Worm (Caenorhabditis elegans) whole organism, L4 larva: ENCODE measurements around the gene ptb-1.

Experiments
- D1046.2 ChIP-seq: fragments of 200-800 bp; sonication (Bioruptor generic); IDR thresholded peaks from 2 replicates; pipeline ENCODE4 v1.3.6; 2022; ENCODE audit warnings: missing genetic modification characterization, missing compliant biosample characterization
- F26F4.8 ChIP-seq: fragments of 200-800 bp; sonication (Bioruptor generic); conservative IDR thresholded peaks from 2 replicates; pipeline ENCODE4 v1.3.6; 2022; ENCODE audit warnings: missing genetic modification characterization, missing compliant biosample characterization
- T26A8.4 ChIP-seq: fragments of 200-800 bp; sonication (Bioruptor generic); IDR thresholded peaks from 2 replicates; pipeline ENCODE4 v1.3.6; 2022; ENCODE audit warnings: missing genetic modification characterization, missing compliant biosample characterization
- Y105C5A.15 ChIP-seq: fragments of 200-800 bp; sonication (Bioruptor generic); IDR thresholded peaks from 2 replicates; pipeline ENCODE4 v1.3.6; 2022; ENCODE audit warnings: missing genetic modification characterization, missing compliant biosample characterization
- Y48G9A.11 ChIP-seq: fragments of 200-800 bp; sonication (Bioruptor generic); IDR thresholded peaks from 2 replicates; pipeline ENCODE4 v1.3.6; 2022; ENCODE audit warnings: missing genetic modification reagents, missing genetic modification characterization, missing compliant biosample characterization
- Y5F2A.4 ChIP-seq: fragments of 200-800 bp; sonication (Bioruptor generic); optimal IDR thresholded peaks from 2 replicates; lab custom pipeline; 2018; ENCODE audit warnings: mild to moderate bottlenecking, missing genetic modification characterization, missing compliant biosample characterization
- aha-1 ChIP-seq: fragments of 150-350 bp; peaks from one replicate; lab custom pipeline; 2014; ENCODE audit warnings: missing biosample characterization, missing genetic modification characterization
- ama-1 ChIP-seq: fragments of 150-350 bp; optimal IDR thresholded peaks from 2 replicates; lab custom pipeline; 2014; ENCODE audit warnings: inconsistent platforms, mixed read lengths
- ceh-32 ChIP-seq: sonication (generic microtip); optimal IDR thresholded peaks from 2 replicates; lab custom pipeline; 2016; ENCODE audit warnings: mild to moderate bottlenecking, missing genetic modification characterization, missing compliant biosample characterization; ENCODE audit not compliant: poor library complexity
- cey-2 ChIP-seq: sonication (generic microtip); optimal IDR thresholded peaks from 3 replicates; lab custom pipeline; 2017; ENCODE audit warnings: missing genetic modification characterization, mild to moderate bottlenecking, missing compliant biosample characterization, antibody characterized with exemption, borderline replicate concordance; ENCODE audit not compliant: insufficient read depth
- ctbp-1 ChIP-seq: fragments of 200-800 bp; sonication (Bioruptor generic); IDR thresholded peaks from 2 replicates; pipeline ENCODE4 v1.3.6; 2022; ENCODE audit warnings: missing genetic modification reagents, missing genetic modification characterization, missing compliant biosample characterization
- daf-16 ChIP-seq, 3 experiments: sonication (generic microtip); optimal IDR thresholded peaks; 2 replicates each; lab custom pipeline; 2016 to 2017; ENCODE audit warnings: missing genetic modification characterization in 3 of 3, missing genetic modification reagents in 3 of 3, mild to moderate bottlenecking in 2 of 3, missing compliant biosample characterization in 2 of 3, missing biosample characterization in 1 of 3, moderate library complexity in 1 of 3
- dmd-6 ChIP-seq: fragments of 200-800 bp; sonication (Bioruptor generic); IDR thresholded peaks from 2 replicates; pipeline ENCODE4 v1.3.6; 2022; ENCODE audit warnings: missing genetic modification reagents, missing genetic modification characterization, missing compliant biosample characterization
- dve-1 ChIP-seq: sonication (generic microtip); optimal IDR thresholded peaks from 2 replicates; lab custom pipeline; 2017; ENCODE audit warnings: antibody characterized with exemption, mild to moderate bottlenecking, missing genetic modification characterization, missing compliant biosample characterization; ENCODE audit not compliant: insufficient read depth
- egl-43 ChIP-seq: fragments of 200-800 bp; sonication (Bioruptor generic); IDR thresholded peaks from 2 replicates; pipeline ENCODE4 v1.3.6; 2022; ENCODE audit warnings: missing genetic modification reagents, missing genetic modification characterization, missing compliant biosample characterization
- hlh-11 ChIP-seq: fragments of 200-800 bp; sonication (Bioruptor generic); optimal IDR thresholded peaks from 2 replicates; lab custom pipeline; 2018; ENCODE audit warnings: mild to moderate bottlenecking, missing genetic modification characterization, missing compliant biosample characterization
- lim-7 ChIP-seq: fragments of 200-800 bp; sonication (Bioruptor generic); IDR thresholded peaks from 2 replicates; pipeline ENCODE4 v1.3.6; 2022; ENCODE audit warnings: missing genetic modification characterization, missing compliant biosample characterization
- lin-1 ChIP-seq: fragments of 200-800 bp; sonication (Bioruptor generic); IDR thresholded peaks from 2 replicates; pipeline ENCODE4 v1.3.6; 2022; ENCODE audit warnings: missing genetic modification reagents, missing genetic modification characterization, missing compliant biosample characterization
- lin-15B ChIP-seq: fragments of 150-350 bp; sonication (generic microtip); optimal IDR thresholded peaks from 3 replicates; lab custom pipeline; 2014; ENCODE audit warnings: missing biosample characterization, missing genetic modification characterization
- lin-38 ChIP-seq: fragments of 200-800 bp; sonication (Bioruptor generic); IDR thresholded peaks from 2 replicates; pipeline ENCODE4 v1.3.6; 2022; ENCODE audit warnings: missing genetic modification reagents, missing genetic modification characterization, missing compliant biosample characterization
- lin-39 ChIP-seq: fragments of 150-350 bp; optimal IDR thresholded peaks from 2 replicates; lab custom pipeline; 2014; ENCODE audit warnings: missing biosample characterization, missing genetic modification reagents, missing genetic modification characterization
- mes-2 ChIP-seq: sonication (generic microtip); optimal IDR thresholded peaks from 2 replicates; lab custom pipeline; 2016; ENCODE audit warnings: missing genotype, mild to moderate bottlenecking, missing genetic modification characterization, missing compliant biosample characterization; ENCODE audit not compliant: poor library complexity, severe bottlenecking
- mxl-2 ChIP-seq: fragments of 200-800 bp; sonication (Bioruptor generic); conservative IDR thresholded peaks from 2 replicates; pipeline ENCODE4 v1.3.6; 2022; ENCODE audit warnings: missing genetic modification reagents, missing genetic modification characterization, missing compliant biosample characterization
- mxl-3 ChIP-seq: fragments of 200-800 bp; sonication (Bioruptor generic); optimal IDR thresholded peaks from 2 replicates; lab custom pipeline; 2018; ENCODE audit warnings: mild to moderate bottlenecking, missing genetic modification characterization, missing compliant biosample characterization
- nhr-111 ChIP-seq: fragments of 200-800 bp; sonication (Bioruptor generic); optimal IDR thresholded peaks from 2 replicates; lab custom pipeline; 2018; ENCODE audit warnings: mild to moderate bottlenecking, missing genetic modification characterization, missing compliant biosample characterization
- nhr-28 ChIP-seq: fragments of 150-350 bp; optimal IDR thresholded peaks from 2 replicates; lab custom pipeline; 2014; ENCODE audit warnings: missing biosample characterization, missing genetic modification characterization
- nhr-42 ChIP-seq: fragments of 200-800 bp; sonication (Bioruptor generic); IDR thresholded peaks from 2 replicates; pipeline ENCODE4 v1.3.6; 2022; ENCODE audit warnings: missing genetic modification characterization, missing compliant biosample characterization
- php-3 ChIP-seq: fragments of 200-800 bp; sonication (Bioruptor generic); IDR thresholded peaks from 2 replicates; pipeline ENCODE4 v1.3.6; 2022; ENCODE audit warnings: missing genetic modification reagents, missing genetic modification characterization, missing compliant biosample characterization
- pqm-1 ChIP-seq: sonication (generic microtip); optimal IDR thresholded peaks from 2 replicates; lab custom pipeline; 2017; ENCODE audit warnings: missing biosample characterization, missing genetic modification characterization
- set-16 ChIP-seq: fragments of 200-800 bp; sonication (Bioruptor generic); IDR thresholded peaks from 2 replicates; pipeline ENCODE4 v1.3.6; 2022; ENCODE audit warnings: missing genetic modification reagents, missing genetic modification characterization, missing compliant biosample characterization
- snpc-1.2 ChIP-seq: fragments of 200-800 bp; sonication (Bioruptor generic); IDR thresholded peaks from 2 replicates; pipeline ENCODE4 v1.3.6; 2022; ENCODE audit warnings: missing genetic modification reagents, missing genetic modification characterization, missing compliant biosample characterization
- snpc-4 ChIP-seq: fragments of 150-350 bp; optimal IDR thresholded peaks from 2 replicates; lab custom pipeline; 2014; ENCODE audit warnings: missing biosample characterization, missing genetic modification characterization
- tra-1 ChIP-seq: fragments of 200-800 bp; sonication (Bioruptor generic); IDR thresholded peaks from 2 replicates; pipeline ENCODE4 v1.3.6; 2022; ENCODE audit warnings: missing genetic modification reagents, missing genetic modification characterization, missing compliant biosample characterization
- unc-62 ChIP-seq, 3 experiments: fragments of 150-350 bp in 1 of 3; sonication (generic microtip); optimal IDR thresholded peaks in 2 of 3; peaks in 1 of 3; 1 replicate in 1 of 3; 2 replicates in 2 of 3; lab custom pipeline; 2014 to 2017; ENCODE audit warnings: missing biosample characterization in 3 of 3, missing genetic modification characterization in 3 of 3, missing genetic modification reagents in 3 of 3, missing genotype in 1 of 3
- vab-7 ChIP-seq: fragments of 200-800 bp; sonication (Bioruptor generic); IDR thresholded peaks from 2 replicates; pipeline ENCODE4 v1.3.6; 2022; ENCODE audit warnings: missing genetic modification reagents, missing genetic modification characterization, missing compliant biosample characterization
- zip-11 ChIP-seq: fragments of 200-800 bp; sonication (Bioruptor generic); IDR thresholded peaks from 2 replicates; pipeline ENCODE4 v1.3.6; 2022; ENCODE audit warnings: missing genetic modification characterization, missing compliant biosample characterization

The ptb-1 gene

DNA sequence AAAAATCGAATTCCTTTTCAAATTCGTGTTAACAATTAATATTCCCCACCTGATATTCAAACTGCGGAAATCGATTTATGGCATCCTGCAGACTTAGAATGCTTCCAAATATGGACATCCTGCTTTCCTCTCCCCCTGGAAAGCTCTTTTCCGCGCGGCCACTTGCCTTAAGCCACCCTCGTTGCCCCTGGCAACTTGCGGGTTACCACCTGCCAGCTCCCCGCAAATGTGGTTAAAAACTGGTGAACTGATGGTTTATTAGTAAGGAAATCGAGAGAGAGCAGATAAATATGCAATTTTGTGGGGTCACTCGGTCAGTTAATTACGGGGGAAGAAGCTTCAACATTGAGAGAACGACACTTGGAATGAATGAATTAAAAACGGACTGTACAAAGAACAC lies 23.3 kb upstream of the ptb-1 start, which contains the start of gene nphp-1:
nphp-1 (minus strand) TSS at position 145 of the 400 bp plus-strand sequence.
- TF ChIP-seq Y105C5A.15 (0 out of 2 replicates have a peak, but pooled peaks have one; percentile 51), lin-15B (tag; lab: Kevin White, UChicago) (no peak), aha-1 (peak; percentile 1), set-16 (GFP tag; lab: Robert Waterston, UW) (peak; percentile 33; the same call in 1 of the 2 replicates), D1046.2 (GFP tag; lab: Robert Waterston, UW) (0 out of 2 replicates have a peak, but pooled peaks have one; percentile 49)

DNA sequence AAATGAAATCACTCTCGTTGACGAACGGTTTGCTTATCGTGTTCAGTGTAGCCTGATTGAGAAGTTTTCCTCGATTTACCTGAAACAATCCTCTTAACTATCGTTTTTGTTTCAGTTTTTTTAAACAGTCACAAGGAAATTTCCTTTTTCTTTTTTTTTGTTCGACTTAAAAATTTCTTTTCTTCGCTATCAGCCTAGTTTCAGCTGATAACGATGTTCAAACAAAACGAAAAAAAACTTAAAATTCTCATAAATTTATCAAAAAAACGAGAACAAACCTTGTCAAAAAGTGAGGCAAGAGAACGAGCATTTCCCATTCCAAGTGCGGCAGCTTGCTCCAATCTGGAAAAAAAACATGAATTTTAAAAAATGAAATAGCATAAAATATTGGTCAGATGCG lies 21.8 kb upstream of the ptb-1 start:
- TF ChIP-seq vab-7, result no peak
- peak; percentile 5 for TF ChIP-seq nhr-28 (tag; lab: Kevin White, UChicago)
- peak; percentile 12 for TF ChIP-seq pqm-1 (tag; lab: Kevin White, UChicago)
- peak; percentile 39; the same call in 1 of the 2 replicates for TF ChIP-seq dmd-6
- TF ChIP-seq dve-1, result peak; percentile 28

DNA sequence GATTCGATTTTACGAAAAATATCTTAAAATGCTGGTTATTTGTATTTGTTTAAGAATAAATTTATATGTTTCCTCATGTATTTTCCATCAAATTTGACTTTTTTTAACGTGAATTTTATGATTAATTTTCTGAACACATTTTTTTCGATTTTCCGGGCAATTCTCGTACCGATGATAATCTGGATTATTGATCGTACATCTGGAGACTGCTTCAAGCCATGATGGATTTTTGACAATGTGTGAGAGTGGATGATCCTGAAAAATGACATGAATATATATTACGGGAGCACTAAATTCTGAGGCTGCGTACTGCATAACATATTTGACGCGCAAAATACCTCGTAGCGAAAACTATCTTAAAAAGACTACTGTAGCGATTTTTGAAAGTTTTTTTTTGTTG lies 21.0 kb upstream of the ptb-1 start:
- TF ChIP-seq mes-2 (tag; lab: Kevin White, UChicago), result no peak
- peak in 1 of 2 experiments; percentile 92 for TF ChIP-seq unc-62 (GFP tag; optimal IDR thresholded peaks at IDR 0.05 in 1 of 2; lab: Kevin White, UChicago)
- no peak for TF ChIP-seq unc-62 (tag; optimal IDR thresholded peaks at IDR 0.05; lab: Kevin White, UChicago)
- TF ChIP-seq Y105C5A.15, result no peak

DNA sequence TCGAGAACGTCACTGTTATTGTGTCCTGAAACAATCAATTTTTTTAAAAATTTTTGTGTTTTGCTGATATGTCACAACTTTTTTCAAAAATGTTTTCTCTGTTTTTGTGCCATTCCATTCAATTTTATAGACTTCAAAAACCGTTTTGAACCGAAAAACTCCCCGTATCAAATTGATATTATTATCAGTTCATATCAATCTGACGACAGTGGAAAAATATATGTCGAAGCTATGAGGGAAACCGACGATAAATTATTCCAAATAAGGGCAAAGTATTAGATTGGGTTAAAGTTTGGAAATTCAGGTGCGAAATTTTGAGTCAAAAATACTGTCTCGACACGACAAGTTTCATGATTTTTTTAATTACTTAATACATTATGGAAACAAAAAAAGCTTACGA lies 19.0 kb upstream of the ptb-1 start:
- TF ChIP-seq zip-11 (no peak), nhr-28 (tag; lab: Kevin White, UChicago) (peak; percentile 46), dve-1 (peak; percentile 18), pqm-1 (tag; lab: Kevin White, UChicago) (peak; percentile 69)

DNA sequence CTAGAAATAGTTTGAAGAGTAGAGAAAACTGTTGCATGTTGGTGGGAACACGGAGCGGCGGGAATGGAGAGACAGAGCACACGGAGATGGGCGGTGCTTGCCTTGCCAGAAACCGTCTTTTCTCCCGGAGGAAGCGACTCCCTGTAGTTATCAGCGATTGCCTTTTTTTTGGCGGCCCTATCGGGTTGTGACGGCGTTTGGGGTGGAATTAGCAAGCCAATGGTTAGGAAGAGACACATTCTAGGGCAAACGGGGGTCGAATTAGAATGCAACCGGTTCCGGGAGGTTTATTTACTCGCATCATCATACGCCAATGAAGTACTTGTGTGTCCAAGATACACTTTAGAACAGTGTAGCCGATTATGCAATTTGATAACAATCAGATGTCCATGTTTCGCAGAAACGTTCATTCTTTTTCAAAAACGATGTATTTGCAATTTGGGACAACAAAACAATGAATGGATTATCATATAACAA lies 17.7 kb upstream of the ptb-1 start, which contains the start of gene lact-3:
lact-3 (minus strand) TSS at position 51 of the 477 bp plus-strand sequence.
- no peak for TF ChIP-seq cey-2 (tag; lab: Kevin White, UChicago)
- no peak for TF ChIP-seq snpc-4 (tag; lab: Kevin White, UChicago)
- peak; percentile 25 for TF ChIP-seq mxl-3 (GFP tag; lab: Kevin White, UChicago)
- no peak for TF ChIP-seq lin-39
- TF ChIP-seq set-16 (GFP tag; lab: Robert Waterston, UW), result peak; percentile 17; the same call in 1 of the 2 replicates
- TF ChIP-seq lim-7, result peak; percentile 50; the same call in 1 of the 2 replicates
- TF ChIP-seq unc-62 (GFP tag; optimal IDR thresholded peaks at IDR 0.05 in 1 of 2; lab: Kevin White, UChicago), result peak in 1 of 2 experiments; percentile 3
- no peak for TF ChIP-seq unc-62 (tag; optimal IDR thresholded peaks at IDR 0.05; lab: Kevin White, UChicago)
- TF ChIP-seq daf-16 (GFP tag; optimal IDR thresholded peaks at IDR 0.05; lab: Kevin White, UChicago), result no peak
- peak; percentile 36 for TF ChIP-seq daf-16 (tag; optimal IDR thresholded peaks at IDR 0.05; lab: Kevin White, UChicago)
- peak; percentile 51; the same call in 1 of the 2 replicates for TF ChIP-seq php-3 (GFP tag; lab: Robert Waterston, UW)
- peak; percentile 69 for TF ChIP-seq lin-38
- TF ChIP-seq Y48G9A.11 (GFP tag; lab: Robert Waterston, UW), result peak; percentile 40
- peak; percentile 49; the same call in 1 of the 2 replicates for TF ChIP-seq nhr-42 (GFP tag; lab: Robert Waterston, UW)
- TF ChIP-seq hlh-11, result peak; percentile 21
- TF ChIP-seq Y5F2A.4, result peak; percentile 20
- TF ChIP-seq zip-11, result no peak
- TF ChIP-seq ama-1, result peak; percentile 58
- TF ChIP-seq mes-2 (tag; lab: Kevin White, UChicago), result peak; percentile 57
- peak; percentile 41 for TF ChIP-seq nhr-111
- TF ChIP-seq egl-43 (GFP tag; lab: Robert Waterston, UW), result peak; percentile 41; the same call in 1 of the 2 replicates
- TF ChIP-seq snpc-1.2 (GFP tag; lab: Robert Waterston, UW), result peak; percentile 15; the same call in 1 of the 2 replicates
- TF ChIP-seq lin-1 (GFP tag; lab: Robert Waterston, UW), result no peak
- peak; percentile 44 for TF ChIP-seq dmd-6
- peak; percentile 62; the same call in 1 of the 2 replicates for TF ChIP-seq tra-1
- peak; percentile 14 for TF ChIP-seq pqm-1 (tag; lab: Kevin White, UChicago)
- peak; percentile 16; the same call in 1 of the 2 replicates for TF ChIP-seq T26A8.4 (GFP tag; lab: Robert Waterston, UW)
- TF ChIP-seq ceh-32 (tag; lab: Kevin White, UChicago), result no peak
- TF ChIP-seq ctbp-1 (GFP tag; lab: Robert Waterston, UW), result 0 out of 2 replicates have a peak, but pooled peaks have one; percentile 29
- TF ChIP-seq nhr-28 (tag; lab: Kevin White, UChicago), result peak; percentile 65
- 0 out of 2 replicates have a peak, but pooled peaks have one; percentile 40 for TF ChIP-seq F26F4.8 (GFP tag; lab: Robert Waterston, UW)
- TF ChIP-seq mxl-2, result no peak
